Worm (Caenorhabditis elegans) whole organism, dauer: ENCODE data around the gene clec-9.
"Not testable (repeated sequence)": the region's sequence is repeated elsewhere in the genome, so short reads cannot be mapped to it uniquely, and the experiment has no call there.

Source experiments
- unc-62 ChIP-seq: sonication (generic microtip); optimal IDR thresholded peaks from 2 replicates; lab custom pipeline; 2017; ENCODE audit warnings: missing biosample characterization, missing genetic modification reagents, missing genetic modification characterization

clec-9 gene

ce11 chrV:16679237-16679636 is 27.2 kb downstream of the clec-9 start, which contains the start of gene srz-103:
Gene srz-103 (minus strand): TSS chrV:16679337.
- TF ChIP-seq unc-62 (GFP tag; lab: Kevin White, UChicago) = no peak

- no peak for TF ChIP-seq unc-62 (GFP tag; lab: Kevin White, UChicago)
Observed at ce11 chrV:16675553-16675952, 30.9 kb downstream of the clec-9 start, which contains the start of gene srz-1. Gene srz-1 (plus strand): TSS chrV:16675853.

ce11 chrV:16674399-16674798 is 32.0 kb downstream of the clec-9 start:
- TF ChIP-seq unc-62 (GFP tag; lab: Kevin White, UChicago) = no peak

ce11 chrV:16672198-16672597 is 34.3 kb downstream of the clec-9 start, which contains the start of gene F14F8.8:
Gene F14F8.8 (minus strand): TSS chrV:16672298.
- no peak for TF ChIP-seq unc-62 (GFP tag; lab: Kevin White, UChicago)

ce11 chrV:16671190-16671589 is 35.3 kb downstream of the clec-9 start, which contains the start of gene str-61:
Gene str-61 (minus strand): TSS chrV:16671290.
- no peak for TF ChIP-seq unc-62 (GFP tag; lab: Kevin White, UChicago)

- TF ChIP-seq unc-62 (GFP tag; lab: Kevin White, UChicago) = no peak
Observed at ce11 chrV:16668473-16668872, 38.0 kb downstream of the clec-9 start, which contains the start of gene F14F8.9. Gene F14F8.9 (minus strand): TSS chrV:16668573.

ce11 chrV:16666647-16667046 is 39.8 kb downstream of the clec-9 start, which contains the start of gene F14F8.14:
Gene F14F8.14 (minus strand): TSS chrV:16666747.
- TF ChIP-seq unc-62 (GFP tag; lab: Kevin White, UChicago) = no peak

ce11 chrV:16660816-16661215 is 45.6 kb downstream of the clec-9 start, which contains the start of gene Y70C5B.2:
Gene Y70C5B.2 (minus strand): TSS chrV:16660916.
- not testable (repeated sequence) for TF ChIP-seq unc-62 (GFP tag; lab: Kevin White, UChicago)
